Fruit fly (Drosophila melanogaster): Measurements from ENCODE around the gene Sbf.

DNA sequence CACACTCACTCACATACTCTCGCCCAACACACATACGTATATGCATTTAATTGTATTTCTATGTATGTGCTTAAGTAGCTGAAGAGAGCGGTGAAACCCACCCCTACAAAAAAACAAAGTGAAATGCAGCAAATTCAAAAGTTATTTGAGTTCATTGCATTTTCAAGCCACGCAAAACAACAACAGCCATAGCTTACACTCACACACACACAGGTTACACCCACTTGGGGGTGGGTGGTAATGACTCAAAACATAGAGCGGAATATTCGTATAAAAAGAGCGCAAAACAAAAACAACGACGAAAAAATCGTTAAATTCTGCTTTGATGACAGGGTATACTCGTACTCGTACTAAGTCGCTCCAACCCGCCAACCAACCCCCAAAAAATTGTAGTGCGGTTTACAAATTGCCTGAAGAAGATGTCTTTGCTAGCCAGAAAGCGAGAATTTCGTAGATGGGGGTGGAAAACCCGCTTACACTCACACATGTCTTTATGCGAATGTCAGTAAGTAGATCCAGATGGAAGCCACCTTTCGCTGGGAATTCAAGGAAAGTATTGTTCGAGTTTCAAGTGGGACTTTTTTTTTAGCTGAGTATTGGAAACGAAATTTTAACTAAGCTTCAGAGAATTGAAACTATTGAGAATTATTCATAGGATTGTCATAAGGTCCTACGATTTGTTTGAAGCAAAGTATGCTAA lies 20.5 kb downstream of the Sbf start:
- TF ChIP-seq ttk (optimal IDR thresholded peaks at IDR 0.05), result no peak
- TF ChIP-seq insv (optimal IDR thresholded peaks at IDR 0.05), result no peak
- no peak for TF ChIP-seq psq (optimal IDR thresholded peaks at IDR 0.05)
